Fruit fly (Drosophila melanogaster) whole organism, wandering third instar larva: ENCODE results near the gene CG4278.

Source experiments
- Dfd ChIP-seq: fragments of >200 bp; optimal IDR thresholded peaks from 2 replicates; lab custom pipeline; 2017; ENCODE audit warnings: missing biosample characterization, missing genetic modification characterization
- Hr83 ChIP-seq: fragments of 200-300 bp; sonication (Bioruptor generic); optimal IDR thresholded peaks from 2 replicates; lab custom pipeline; 2016; ENCODE audit warnings: missing biosample characterization, mild to moderate bottlenecking, missing genetic modification characterization, moderate library complexity; ENCODE audit not compliant: poor library complexity, severe bottlenecking
- Mio ChIP-seq: sonication (Bioruptor generic); optimal IDR thresholded peaks from 2 replicates; lab custom pipeline; 2016; ENCODE audit warnings: missing biosample characterization, missing genetic modification characterization
- Rel ChIP-seq, 2 experiments: fragments of 200-800 bp; sonication (Bioruptor generic) in 1 of 2; optimal IDR thresholded peaks; 2 replicates in 1 of 2; 3 replicates in 1 of 2; lab custom pipeline; 2016 to 2019; ENCODE audit warnings: mild to moderate bottlenecking in 2 of 2, missing biosample characterization in 2 of 2, missing genetic modification characterization in 2 of 2, moderate library complexity in 1 of 2
- dmrt93B ChIP-seq: fragments of 200-800 bp; sonication (Bioruptor generic); optimal IDR thresholded peaks from 2 replicates; lab custom pipeline; 2018; ENCODE audit warnings: missing biosample characterization, mild to moderate bottlenecking, missing genetic modification characterization
- foxo ChIP-seq, 2 experiments: fragments of 200-800 bp; sonication (Bioruptor generic); optimal IDR thresholded peaks; 2 replicates in 1 of 2; 3 replicates in 1 of 2; lab custom pipeline; 2016 to 2017; ENCODE audit warnings: missing biosample characterization in 2 of 2, missing genetic modification characterization in 2 of 2
- fru ChIP-seq: fragments of 200-800 bp; sonication (Bioruptor generic); optimal IDR thresholded peaks from 3 replicates; lab custom pipeline; 2016; ENCODE audit warnings: missing biosample characterization, mild to moderate bottlenecking, missing genetic modification characterization
- h ChIP-seq: fragments of 200-800 bp; sonication (Bioruptor generic); optimal IDR thresholded peaks from 3 replicates; lab custom pipeline; 2016; ENCODE audit warnings: missing biosample characterization, mild to moderate bottlenecking, missing genetic modification characterization
- psq ChIP-seq: fragments of 200-800 bp; sonication (Bioruptor generic); optimal IDR thresholded peaks from 3 replicates; lab custom pipeline; 2017; ENCODE audit warnings: missing biosample characterization, mild to moderate bottlenecking, missing genetic modification characterization, moderate library complexity
- rgr ChIP-seq: fragments of 200-800 bp; sonication (Bioruptor generic); optimal IDR thresholded peaks from 3 replicates; lab custom pipeline; 2016; ENCODE audit warnings: missing biosample characterization, mild to moderate bottlenecking, missing genetic modification characterization
- sv ChIP-seq: fragments of 200-800 bp; sonication (Bioruptor generic); optimal IDR thresholded peaks from 3 replicates; lab custom pipeline; 2016; ENCODE audit warnings: missing biosample characterization, missing genetic modification characterization
- usp ChIP-seq: fragments of >200 bp; optimal IDR thresholded peaks from 2 replicates; lab custom pipeline; 2017; ENCODE audit warnings: missing biosample characterization, missing genetic modification characterization
- woc ChIP-seq: sonication (Bioruptor generic); optimal IDR thresholded peaks from 2 replicates; lab custom pipeline; 2016; ENCODE audit warnings: missing biosample characterization, mild to moderate bottlenecking, missing genetic modification characterization

DNA sequence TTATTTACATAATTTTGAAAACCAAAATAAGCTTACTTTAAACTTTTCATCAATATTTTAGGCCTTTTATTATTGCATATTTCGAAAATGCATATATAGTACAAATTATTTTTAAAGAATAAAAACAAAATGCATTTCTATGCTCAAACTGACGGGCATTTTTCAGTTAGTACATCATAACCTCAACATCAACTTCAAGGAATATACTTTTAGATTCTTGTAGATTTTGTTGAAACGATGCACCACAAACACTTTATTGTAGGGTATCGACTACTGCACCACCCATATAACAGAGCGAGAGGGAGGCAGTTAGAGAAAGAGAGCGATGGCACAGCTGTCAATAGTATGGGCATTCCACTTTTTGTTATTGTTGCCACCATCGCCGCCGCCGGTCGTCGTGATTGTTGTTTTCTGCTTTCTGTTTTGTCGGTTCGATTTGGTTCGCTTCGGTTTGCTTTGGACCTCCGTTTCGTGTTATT lies 47.1 kb upstream of the CG4278 start:
- TF ChIP-seq Mio (GFP tag; lab: Kevin White, UChicago) (no peak), fru (GFP tag; lab: Kevin White, UChicago) (peak; percentile 79), dmrt93B (GFP tag; lab: Kevin White, UChicago) (peak; percentile 20), sv (GFP tag; lab: Kevin White, UChicago) (peak; percentile 88), psq (peak; percentile 56), woc (GFP tag; lab: Kevin White, UChicago) (peak; percentile 62), usp (GFP tag; lab: Kevin White, UChicago) (no peak), Rel (GFP tag; optimal IDR thresholded peaks at IDR 0.05; lab: Kevin White, UChicago) (no peak), Rel (tag; optimal IDR thresholded peaks at IDR 0.05; lab: Kevin White, UChicago) (no peak), h (GFP tag; lab: Kevin White, UChicago) (peak; percentile 78), Dfd (no peak), rgr (GFP tag; lab: Kevin White, UChicago) (peak; percentile 73), Hr83 (GFP tag; lab: Kevin White, UChicago) (no peak), foxo (GFP tag; optimal IDR thresholded peaks at IDR 0.05; lab: Kevin White, UChicago) (peak in 1 of 2 experiments; percentile 68)
